Worm (Caenorhabditis elegans) whole organism, L4/young adult: ENCODE data around the gene fbxa-120.

Experiments used
- W03F9.2 ChIP-seq: fragments of 150-350 bp; optimal IDR thresholded peaks from 2 replicates; lab custom pipeline; 2014; ENCODE audit warnings: missing biosample characterization, missing genetic modification characterization
- dao-5 ChIP-seq: sonication (generic microtip); optimal IDR thresholded peaks from 2 replicates; lab custom pipeline; 2016; ENCODE audit warnings: missing genotype, missing genetic modification characterization, moderate library complexity, missing compliant biosample characterization
- him-1 ChIP-seq: sonication (generic microtip); optimal IDR thresholded peaks from 2 replicates; lab custom pipeline; 2016; ENCODE audit warnings: missing genotype, missing genetic modification reagents, missing genetic modification characterization, missing compliant biosample characterization

DNA sequence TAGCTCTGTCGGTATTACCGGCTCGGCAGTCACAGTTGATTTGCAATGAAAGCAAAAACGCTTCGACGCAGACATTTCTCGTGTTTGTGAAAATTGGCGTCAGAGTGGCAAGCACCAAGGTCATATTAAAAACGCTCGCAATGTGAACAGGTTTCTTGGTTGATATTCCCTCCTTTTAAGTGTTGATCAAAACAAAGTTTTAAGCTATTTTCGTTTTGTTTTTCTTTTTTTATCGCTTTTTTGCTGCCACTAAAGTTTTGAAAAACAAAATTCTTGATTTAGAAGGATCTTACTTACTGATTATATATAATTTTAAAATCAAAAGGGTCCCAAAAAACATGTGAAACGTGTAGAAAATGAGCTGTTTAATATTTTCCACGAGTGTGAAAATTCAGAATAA is 7.8 kb upstream of the fbxa-120 start, which contains the start of gene C33E10.8:
- TF ChIP-seq dao-5 (tag; lab: Kevin White, UChicago) (no peak), him-1 (no peak), W03F9.2 (tag; lab: Kevin White, UChicago) (no peak)
